Fruit fly (Drosophila melanogaster): ENCODE data around the gene Mdh2.

DNA sequence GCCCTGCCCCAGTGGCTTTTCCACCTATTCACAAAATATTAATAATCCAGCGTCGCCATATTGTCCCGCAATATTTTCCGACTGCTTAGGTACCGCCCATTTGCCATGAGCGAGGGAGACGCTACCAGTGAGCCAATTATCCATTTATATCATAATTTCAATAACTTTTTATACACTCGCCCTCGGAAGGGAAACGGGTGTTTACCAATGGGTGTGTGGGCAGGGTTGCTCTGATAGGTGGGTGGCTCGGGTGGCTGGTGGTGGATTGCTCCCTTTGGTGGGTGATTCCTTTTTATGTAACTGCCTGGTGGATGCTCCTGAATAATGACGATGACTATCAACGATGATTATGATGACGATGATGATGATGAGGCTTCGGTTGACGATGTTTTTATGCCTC, 40.5 kb downstream of the Mdh2 start:
- no peak for TF ChIP-seq CTCF (optimal IDR thresholded peaks at IDR 0.05)
- TF ChIP-seq CG8478 (optimal IDR thresholded peaks at IDR 0.05): no peak

Measured in S2 (cell line).